Worm (Caenorhabditis elegans): ENCODE measurements around the gene T06E8.8.

DNA sequence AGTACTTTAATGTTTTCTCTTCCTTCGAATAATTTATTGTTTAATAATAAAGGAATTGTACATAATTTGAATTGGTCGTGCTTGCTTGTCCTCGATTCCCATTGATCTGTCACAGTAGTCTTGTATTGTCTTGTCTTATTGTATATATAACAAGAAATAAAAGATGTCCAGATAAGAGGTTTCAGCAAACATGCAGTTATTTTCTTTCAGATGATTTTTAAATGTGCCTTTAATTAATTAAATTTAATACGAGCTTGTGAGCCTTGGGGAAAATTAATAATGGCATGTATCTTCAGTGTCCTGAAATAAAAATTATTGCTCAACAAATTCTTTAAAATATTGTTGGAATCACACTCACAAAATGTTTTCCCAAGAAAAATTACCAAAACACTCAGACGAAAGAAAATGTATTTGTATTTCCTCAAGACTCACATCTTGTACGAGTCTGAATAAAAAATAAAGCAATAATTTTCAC lies 20.4 kb upstream of the T06E8.8 start:
- TF ChIP-seq dpl-1 (GFP tag; optimal IDR thresholded peaks at IDR 0.05) (no peak), skn-1 (tag; optimal IDR thresholded peaks at IDR 0.05) (no peak), ztf-11 (tag; optimal IDR thresholded peaks at IDR 0.05) (no peak), aly-2 (tag; optimal IDR thresholded peaks at IDR 0.05) (peak; percentile 59), gei-8 (GFP tag; optimal IDR thresholded peaks at IDR 0.05) (peak; percentile 2), arid-1 (GFP tag; conservative IDR thresholded peaks at IDR 0.05) (no peak), zip-11 (GFP tag; IDR thresholded peaks at IDR 0.05) (no peak), lin-13 (GFP tag; optimal IDR thresholded peaks at IDR 0.05) (no peak), lsy-2 (tag; optimal IDR thresholded peaks at IDR 0.05) (no peak), pqm-1 (tag; optimal IDR thresholded peaks at IDR 0.05) (no peak), ama-1 (optimal IDR thresholded peaks at IDR 0.05) (no peak), snpc-1.2 (GFP tag; IDR thresholded peaks at IDR 0.05) (no peak)

Measured in whole organism, L4 larva.